Worm (Caenorhabditis elegans) whole organism, L3 larva: ENCODE data around the gene math-1.

Experiments
- lin-39 ChIP-seq: fragments of 150-350 bp; optimal IDR thresholded peaks from 2 replicates; lab custom pipeline; 2018; ENCODE audit warnings: missing biosample characterization, missing genetic modification reagents, missing genetic modification characterization
- nhr-28 ChIP-seq: fragments of 150-350 bp; optimal IDR thresholded peaks from 2 replicates; lab custom pipeline; 2014; ENCODE audit warnings: missing biosample characterization, missing genetic modification characterization
- zag-1 ChIP-seq: fragments of 150-350 bp; optimal IDR thresholded peaks from 2 replicates; lab custom pipeline; 2014; ENCODE audit warnings: missing biosample characterization, missing genetic modification characterization

- TF ChIP-seq nhr-28 (tag; lab: Kevin White, UChicago): no peak
- TF ChIP-seq zag-1 (tag; lab: Kevin White, UChicago): no peak
- no peak for TF ChIP-seq lin-39 (tag; lab: Kevin White, UChicago)
Measured at ce11 chrII:2013856-2014255, 32.6 kb downstream of the math-1 start.
